Worm (Caenorhabditis elegans) whole organism, midembryonic: ENCODE measurements around the gene K08H2.7.

Experiments used
- T22C8.4 ChIP-seq: fragments of 200-800 bp; sonication (Bioruptor generic); IDR thresholded peaks from 2 replicates; pipeline ENCODE4 v1.3.6; 2022; ENCODE audit warnings: missing genetic modification characterization, missing compliant biosample characterization
- flt-1 ChIP-seq: fragments of 200-800 bp; sonication (Bioruptor generic); IDR thresholded peaks from 2 replicates; pipeline ENCODE4 v1.3.6; 2022; ENCODE audit warnings: missing genetic modification characterization, missing compliant biosample characterization
- med-1 ChIP-seq: sonication (generic microtip); optimal IDR thresholded peaks from 2 replicates; lab custom pipeline; 2017; ENCODE audit warnings: missing genetic modification characterization, mild to moderate bottlenecking, missing compliant biosample characterization, antibody characterized with exemption, missing genetic modification reagents; ENCODE audit not compliant: insufficient read depth
- tab-1 ChIP-seq: fragments of 200-800 bp; sonication (Bioruptor generic); IDR thresholded peaks from 2 replicates; pipeline ENCODE4 v1.3.6; 2022; ENCODE audit warnings: missing genetic modification characterization, missing compliant biosample characterization
- ztf-23 ChIP-seq: fragments of 200-800 bp; sonication (Bioruptor generic); IDR thresholded peaks from 2 replicates; pipeline ENCODE4 v1.3.6; 2022; ENCODE audit warnings: missing genetic modification reagents, missing genetic modification characterization, missing compliant biosample characterization

ce11 chrX:13223437-13223836 lies 24.8 kb downstream of the K08H2.7 start, which contains the start of gene skr-20:
- TF ChIP-seq T22C8.4 (GFP tag; lab: Robert Waterston, UW), result no peak
- no peak for TF ChIP-seq flt-1 (GFP tag; lab: Robert Waterston, UW)
- no peak for TF ChIP-seq tab-1 (GFP tag; lab: Robert Waterston, UW)
- TF ChIP-seq med-1 (GFP tag; lab: Kevin White, UChicago), result no peak
- TF ChIP-seq ztf-23, result no peak
